Worm (Caenorhabditis elegans) whole organism, L1 larva: ENCODE data around the gene sulp-5.

Source experiments
- F16B12.6 ChIP-seq: fragments of 150-350 bp; optimal IDR thresholded peaks from 2 replicates; lab custom pipeline; 2014; ENCODE audit warnings: missing biosample characterization, missing genetic modification characterization
- Y116A8C.19 ChIP-seq: sonication (generic microtip); optimal IDR thresholded peaks from 2 replicates; lab custom pipeline; 2016; ENCODE audit warnings: missing compliant biosample characterization, missing genetic modification characterization, borderline replicate concordance
- aha-1 ChIP-seq: fragments of 150-350 bp; optimal IDR thresholded peaks from 2 replicates; lab custom pipeline; 2014; ENCODE audit warnings: missing biosample characterization, missing genetic modification characterization
- aly-2 ChIP-seq: fragments of 150-350 bp; optimal IDR thresholded peaks from 2 replicates; lab custom pipeline; 2014; ENCODE audit warnings: missing biosample characterization, missing genetic modification characterization
- blmp-1 ChIP-seq: fragments of 150-350 bp; optimal IDR thresholded peaks from 2 replicates; lab custom pipeline; 2014; ENCODE audit warnings: missing biosample characterization, missing genetic modification characterization
- ceh-63 ChIP-seq: fragments of 200-800 bp; sonication (Bioruptor generic); optimal IDR thresholded peaks from 2 replicates; lab custom pipeline; 2018; ENCODE audit warnings: mild to moderate bottlenecking, missing genetic modification characterization, missing compliant biosample characterization
- ceh-8 ChIP-seq: fragments of 200-800 bp; sonication (Bioruptor generic); optimal IDR thresholded peaks from 2 replicates; lab custom pipeline; 2018; ENCODE audit warnings: mild to moderate bottlenecking, missing genetic modification characterization, moderate library complexity, missing compliant biosample characterization
- ceh-82 ChIP-seq, 3 experiments: fragments of 150-350 bp in 1 of 3; sonication (generic microtip) in 2 of 3; optimal IDR thresholded peaks; 2 replicates each; lab custom pipeline; 2014 to 2017; ENCODE audit warnings: missing biosample characterization in 3 of 3, missing genetic modification characterization in 3 of 3
- ceh-88 ChIP-seq: fragments of 200-800 bp; sonication (Bioruptor generic); IDR thresholded peaks from 2 replicates; pipeline ENCODE4 v1.3.6; 2022; ENCODE audit warnings: missing genetic modification characterization, missing compliant biosample characterization
- ces-1 ChIP-seq: fragments of 150-350 bp; optimal IDR thresholded peaks from 2 replicates; lab custom pipeline; 2014; ENCODE audit warnings: missing biosample characterization, missing genetic modification reagents, missing genetic modification characterization
- dpl-1 ChIP-seq, 3 experiments: fragments of 150-350 bp in 2 of 3; sonication (generic microtip) in 1 of 3; optimal IDR thresholded peaks; 2 replicates each; lab custom pipeline; 2014 to 2017; ENCODE audit warnings: missing biosample characterization in 3 of 3, missing genetic modification characterization in 3 of 3, missing genetic modification reagents in 3 of 3
- efl-1 ChIP-seq, 4 experiments: fragments of 150-350 bp; optimal IDR thresholded peaks in 3 of 4; peaks in 1 of 4; 1 replicate in 1 of 4; 2 replicates in 3 of 4; lab custom pipeline; 2014; ENCODE audit warnings: missing biosample characterization in 2 of 4, missing genetic modification characterization in 2 of 4, missing genetic modification reagents in 2 of 4
- egl-27 ChIP-seq, 2 experiments: fragments of 150-350 bp in 1 of 2; sonication (generic microtip); optimal IDR thresholded peaks; 3 replicates each; lab custom pipeline; 2017 to 2018; ENCODE audit warnings: missing biosample characterization in 2 of 2, missing genetic modification characterization in 2 of 2, missing genetic modification reagents in 2 of 2
- elt-2 ChIP-seq: sonication (generic microtip); optimal IDR thresholded peaks from 2 replicates; lab custom pipeline; 2016; ENCODE audit warnings: missing genetic modification characterization, mild to moderate bottlenecking, inconsistent platforms, missing compliant biosample characterization, missing genetic modification reagents
- fkh-4 ChIP-seq: sonication (generic microtip); optimal IDR thresholded peaks from 2 replicates; lab custom pipeline; 2016; ENCODE audit warnings: missing compliant biosample characterization, missing genetic modification characterization, borderline replicate concordance
- fkh-8 ChIP-seq: sonication (generic microtip); optimal IDR thresholded peaks from 2 replicates; lab custom pipeline; 2016; ENCODE audit warnings: mild to moderate bottlenecking, missing genetic modification characterization, missing compliant biosample characterization
- grh-1 ChIP-seq: fragments of 200-800 bp; sonication (Bioruptor generic); IDR thresholded peaks from 2 replicates; pipeline ENCODE4 v1.3.6; 2022; ENCODE audit warnings: missing genetic modification reagents, missing genetic modification characterization, missing compliant biosample characterization
- hlh-17 ChIP-seq: fragments of 200-800 bp; sonication (Bioruptor generic); optimal IDR thresholded peaks from 2 replicates; lab custom pipeline; 2018; ENCODE audit warnings: missing genetic modification characterization, mild to moderate bottlenecking, missing compliant biosample characterization, moderate library complexity, borderline replicate concordance
- hpl-2 ChIP-seq: fragments of 150-350 bp; optimal IDR thresholded peaks from 2 replicates; lab custom pipeline; 2014; ENCODE audit warnings: missing biosample characterization, missing genetic modification reagents, missing genetic modification characterization
- jun-1 ChIP-seq: fragments of 150-350 bp; optimal IDR thresholded peaks from 2 replicates; lab custom pipeline; 2014; ENCODE audit warnings: missing biosample characterization, missing genetic modification reagents, missing genetic modification characterization
- lin-14 ChIP-seq: fragments of 200-800 bp; sonication (Bioruptor generic); optimal IDR thresholded peaks from 2 replicates; lab custom pipeline; 2018; ENCODE audit warnings: mild to moderate bottlenecking, missing genetic modification characterization, moderate library complexity, missing compliant biosample characterization
- lin-15B ChIP-seq: fragments of 150-350 bp; sonication (generic microtip); optimal IDR thresholded peaks from 3 replicates; lab custom pipeline; 2014; ENCODE audit warnings: missing biosample characterization, missing genetic modification characterization
- lin-35 ChIP-seq, 2 experiments: fragments of 150-350 bp; optimal IDR thresholded peaks; 2 replicates each; lab custom pipeline; 2014; ENCODE audit warnings: missing biosample characterization in 2 of 2, missing genetic modification characterization in 2 of 2, missing genetic modification reagents in 2 of 2
- lin-39 ChIP-seq: fragments of 150-350 bp; optimal IDR thresholded peaks from 2 replicates; lab custom pipeline; 2014; ENCODE audit warnings: missing biosample characterization, missing genetic modification reagents, missing genetic modification characterization
- lir-3 ChIP-seq: sonication (generic microtip); optimal IDR thresholded peaks from 2 replicates; lab custom pipeline; 2016; ENCODE audit warnings: mild to moderate bottlenecking, missing genetic modification characterization, moderate library complexity, missing compliant biosample characterization; ENCODE audit not compliant: poor library complexity
- mdl-1 ChIP-seq, 2 experiments: fragments of 150-350 bp; optimal IDR thresholded peaks; 2 replicates each; lab custom pipeline; 2014 to 2017; ENCODE audit warnings: missing biosample characterization in 2 of 2, missing genetic modification characterization in 2 of 2, inconsistent platforms in 1 of 2
- nhr-12 ChIP-seq: sonication (generic microtip); optimal IDR thresholded peaks from 2 replicates; lab custom pipeline; 2017; ENCODE audit warnings: missing biosample characterization, missing genetic modification characterization
- nhr-20 ChIP-seq: sonication (generic microtip); optimal IDR thresholded peaks from 2 replicates; lab custom pipeline; 2016; ENCODE audit warnings: mild to moderate bottlenecking, missing genetic modification characterization, missing compliant biosample characterization
- nhr-71 ChIP-seq: sonication (generic microtip); optimal IDR thresholded peaks from 2 replicates; lab custom pipeline; 2016; ENCODE audit warnings: mild to moderate bottlenecking, missing genetic modification characterization, moderate library complexity, missing compliant biosample characterization
- nhr-77 ChIP-seq: fragments of 150-350 bp; optimal IDR thresholded peaks from 2 replicates; lab custom pipeline; 2014; ENCODE audit warnings: missing biosample characterization, missing genetic modification characterization
- nhr-84 ChIP-seq: sonication (generic microtip); optimal IDR thresholded peaks from 2 replicates; lab custom pipeline; 2017; ENCODE audit warnings: missing biosample characterization, missing genetic modification characterization
- nhr-85 ChIP-seq: sonication (generic microtip); peaks from one replicate; lab custom pipeline; 2016; ENCODE audit warnings: missing genetic modification characterization, inconsistent platforms, missing compliant biosample characterization
- pax-3 ChIP-seq: fragments of 200-800 bp; sonication (Bioruptor generic); optimal IDR thresholded peaks from 2 replicates; lab custom pipeline; 2018; ENCODE audit warnings: mild to moderate bottlenecking, missing genetic modification characterization, moderate library complexity, missing compliant biosample characterization
- pqm-1 ChIP-seq: sonication (generic microtip); optimal IDR thresholded peaks from 3 replicates; lab custom pipeline; 2017; ENCODE audit warnings: missing biosample characterization, missing genetic modification characterization
- rnt-1 ChIP-seq: sonication (generic microtip); optimal IDR thresholded peaks from 2 replicates; lab custom pipeline; 2016; ENCODE audit warnings: mild to moderate bottlenecking, missing genetic modification characterization, moderate library complexity, missing compliant biosample characterization
- snu-23 ChIP-seq: sonication (generic microtip); optimal IDR thresholded peaks from 2 replicates; lab custom pipeline; 2016; ENCODE audit warnings: missing genetic modification characterization, missing compliant biosample characterization
- sox-4 ChIP-seq: sonication (generic microtip); optimal IDR thresholded peaks from 2 replicates; lab custom pipeline; 2016; ENCODE audit warnings: missing genetic modification characterization, missing compliant biosample characterization
- swsn-7 ChIP-seq: sonication (generic microtip); optimal IDR thresholded peaks from 2 replicates; lab custom pipeline; 2016; ENCODE audit warnings: missing genetic modification characterization, missing compliant biosample characterization
- tbx-2 ChIP-seq: sonication (generic microtip); optimal IDR thresholded peaks from 2 replicates; lab custom pipeline; 2016; ENCODE audit warnings: missing genetic modification characterization, missing compliant biosample characterization
- unc-86 ChIP-seq: sonication (generic microtip); optimal IDR thresholded peaks from 2 replicates; lab custom pipeline; 2016; ENCODE audit warnings: missing genetic modification characterization, missing compliant biosample characterization
- unc-98 ChIP-seq: fragments of 200-800 bp; sonication (Bioruptor generic); IDR thresholded peaks from 2 replicates; pipeline ENCODE4 v1.3.6; 2022; ENCODE audit warnings: missing genetic modification characterization, missing compliant biosample characterization
- vab-15 ChIP-seq: sonication (generic microtip); optimal IDR thresholded peaks from 2 replicates; lab custom pipeline; 2017; ENCODE audit warnings: missing genotype, mild to moderate bottlenecking, missing genetic modification characterization, missing compliant biosample characterization
- zip-4 ChIP-seq: fragments of 200-800 bp; sonication (Bioruptor generic); optimal IDR thresholded peaks from 2 replicates; lab custom pipeline; 2018; ENCODE audit warnings: mild to moderate bottlenecking, missing genetic modification characterization, moderate library complexity, missing compliant biosample characterization
- ztf-11 ChIP-seq, 2 experiments: sonication (generic microtip); optimal IDR thresholded peaks; 2 replicates each; lab custom pipeline; 2016 to 2017; ENCODE audit warnings: missing genetic modification characterization in 2 of 2, missing biosample characterization in 1 of 2, missing compliant biosample characterization in 1 of 2
- ztf-4 ChIP-seq: fragments of 150-350 bp; optimal IDR thresholded peaks from 2 replicates; lab custom pipeline; 2014; ENCODE audit warnings: missing biosample characterization, missing genetic modification characterization

Gene sulp-5

ce11 chrV:11913283-11913682 lies 33.5 kb downstream of the sulp-5 start:
- TF ChIP-seq lin-15B (tag; lab: Kevin White, UChicago) (no peak), Y116A8C.19 (tag; lab: Kevin White, UChicago) (no peak), ztf-11 (tag; optimal IDR thresholded peaks at IDR 0.05; lab: Kevin White, UChicago) (no peak), elt-2 (tag; lab: Kevin White, UChicago) (no peak), efl-1 (optimal IDR thresholded peaks at IDR 0.05; lab: Kevin White, UChicago) (no peak), efl-1 (GFP tag; optimal IDR thresholded peaks at IDR 0.05 in 1 of 2; lab: Kevin White, UChicago) (peak in 1 of 2 experiments; percentile 86), nhr-84 (no peak), fkh-4 (no peak), aly-2 (tag; lab: Kevin White, UChicago) (peak; percentile 48)
- TF ChIP-seq, all 84 proteins: peak for 2

- no peak for TF ChIP-seq nhr-77 (tag; lab: Kevin White, UChicago)
- TF ChIP-seq nhr-85 (tag; lab: Kevin White, UChicago) = peak; percentile 4
- no peak for TF ChIP-seq hpl-2 (GFP tag; lab: Kevin White, UChicago)
- TF ChIP-seq egl-27 (tag; optimal IDR thresholded peaks at IDR 0.05; lab: Kevin White, UChicago) = no peak
Measured at ce11 chrV:11917186-11917585, 37.4 kb downstream of the sulp-5 start, which contains the start of gene R31.2. TSS of gene R31.2 (plus strand) at chrV:11917573.

- TF ChIP-seq ceh-63 (GFP tag; lab: Kevin White, UChicago) (no peak), lin-35 (GFP tag; optimal IDR thresholded peaks at IDR 0.05; lab: Kevin White, UChicago) (no peak), rnt-1 (tag; lab: Kevin White, UChicago) (peak; percentile 28), lin-14 (peak; percentile 37), nhr-71 (tag; lab: Kevin White, UChicago) (peak; percentile 14), snu-23 (no peak)
Measured at ce11 chrV:11919639-11920038, 39.8 kb downstream of the sulp-5 start.

ce11 chrV:11921229-11921628 lies 41.4 kb downstream of the sulp-5 start:
- no peak for TF ChIP-seq vab-15 (tag; lab: Kevin White, UChicago)
- TF ChIP-seq snu-23 = peak; percentile 43
- peak; percentile 40 for TF ChIP-seq nhr-20
- no peak for TF ChIP-seq ceh-88 (GFP tag; lab: Robert Waterston, UW)
- no peak for TF ChIP-seq unc-86 (tag; lab: Kevin White, UChicago)
- peak in 1 of 3 experiments; percentile 2 for TF ChIP-seq ceh-82 (tag; optimal IDR thresholded peaks at IDR 0.05; lab: Kevin White, UChicago)
- no peak for TF ChIP-seq hpl-2 (GFP tag; lab: Kevin White, UChicago)
- no peak for TF ChIP-seq sox-4 (tag; lab: Kevin White, UChicago)
- peak; percentile 68 for TF ChIP-seq lin-14
- TF ChIP-seq lin-39 (tag; lab: Kevin White, UChicago) = no peak
- no peak for TF ChIP-seq unc-98 (GFP tag; lab: Robert Waterston, UW)
- TF ChIP-seq nhr-84 = no peak
- no peak for TF ChIP-seq jun-1
- no peak for TF ChIP-seq ces-1 (GFP tag; lab: Kevin White, UChicago)
- TF ChIP-seq elt-2 (tag; lab: Kevin White, UChicago) = no peak
- TF ChIP-seq nhr-85 (tag; lab: Kevin White, UChicago) = peak; percentile 13
- no peak for TF ChIP-seq nhr-12
- no peak for TF ChIP-seq zip-4 (GFP tag; lab: Kevin White, UChicago)
- no peak for TF ChIP-seq ztf-4
- TF ChIP-seq nhr-71 (tag; lab: Kevin White, UChicago) = peak; percentile 2
- TF ChIP-seq hlh-17 (GFP tag; lab: Kevin White, UChicago) = no peak
- peak; percentile 15 for TF ChIP-seq blmp-1
- TF ChIP-seq F16B12.6 (tag; lab: Kevin White, UChicago) = no peak
- TF ChIP-seq aha-1 (tag; lab: Kevin White, UChicago) = no peak
- TF ChIP-seq ceh-8 = no peak
- TF ChIP-seq mdl-1 (tag; optimal IDR thresholded peaks at IDR 0.05; lab: Kevin White, UChicago) = peak in 1 of 2 experiments; percentile 60
- TF ChIP-seq swsn-7 (tag; lab: Kevin White, UChicago) = no peak
- TF ChIP-seq dpl-1 (GFP tag; optimal IDR thresholded peaks at IDR 0.05; lab: Kevin White, UChicago) = peak in 1 of 3 experiments; percentile 1
- no peak for TF ChIP-seq grh-1 (GFP tag; lab: Robert Waterston, UW)
- no peak for TF ChIP-seq fkh-8
- no peak for TF ChIP-seq nhr-77 (tag; lab: Kevin White, UChicago)
- no peak for TF ChIP-seq pax-3
- no peak for TF ChIP-seq lir-3 (tag; lab: Kevin White, UChicago)
- TF ChIP-seq tbx-2 (tag; lab: Kevin White, UChicago) = peak; percentile 6
- TF ChIP-seq pqm-1 = no peak
- no peak for TF ChIP-seq lin-15B (tag; lab: Kevin White, UChicago)
